Worm (Caenorhabditis elegans) whole organism, young adult: ENCODE data around the gene F17E9.4.

Source experiments
- C17E4.6 ChIP-seq: fragments of 200-800 bp; sonication (Bioruptor generic); IDR thresholded peaks from 2 replicates; pipeline ENCODE4 v1.3.6; 2022; ENCODE audit warnings: missing genetic modification reagents, missing genetic modification characterization, missing compliant biosample characterization
- D2030.7 ChIP-seq: fragments of 200-800 bp; sonication (Bioruptor generic); IDR thresholded peaks from 2 replicates; pipeline ENCODE4 v1.3.6; 2022; ENCODE audit warnings: missing genetic modification reagents, missing genetic modification characterization, missing compliant biosample characterization
- F33H1.4 ChIP-seq: fragments of 200-800 bp; sonication (Bioruptor generic); IDR thresholded peaks from 2 replicates; pipeline ENCODE4 v1.3.6; 2022; ENCODE audit warnings: missing genetic modification reagents, missing genetic modification characterization, missing compliant biosample characterization
- F55B11.4 ChIP-seq: sonication (generic microtip); optimal IDR thresholded peaks from 2 replicates; lab custom pipeline; 2016; ENCODE audit warnings: missing compliant biosample characterization, missing genetic modification characterization, borderline replicate concordance; ENCODE audit not compliant: insufficient read depth
- T07F8.4 ChIP-seq: sonication (generic microtip); optimal IDR thresholded peaks from 2 replicates; lab custom pipeline; 2016; ENCODE audit warnings: mild to moderate bottlenecking, missing genetic modification characterization, moderate library complexity, missing compliant biosample characterization
- T26A5.8 ChIP-seq: sonication (generic microtip); optimal IDR thresholded peaks from 2 replicates; lab custom pipeline; 2016; ENCODE audit warnings: missing genetic modification characterization, missing compliant biosample characterization
- Y56A3A.18 ChIP-seq: fragments of 200-800 bp; sonication (Bioruptor generic); IDR thresholded peaks from 2 replicates; pipeline ENCODE4 v1.3.6; 2022; ENCODE audit warnings: missing genetic modification reagents, missing genetic modification characterization, missing compliant biosample characterization
- Y67H2A.10 ChIP-seq: fragments of 200-800 bp; sonication (Bioruptor generic); conservative IDR thresholded peaks from 2 replicates; pipeline ENCODE4 v1.3.6; 2022; ENCODE audit warnings: missing genetic modification reagents, missing genetic modification characterization, missing compliant biosample characterization
- Y95B8A.8 ChIP-seq: fragments of 200-800 bp; sonication (Bioruptor generic); IDR thresholded peaks from 2 replicates; pipeline ENCODE4 v1.3.6; 2022; ENCODE audit warnings: missing genetic modification reagents, missing genetic modification characterization, missing compliant biosample characterization
- aptf-3 ChIP-seq: fragments of 200-800 bp; sonication (Bioruptor generic); IDR thresholded peaks from 2 replicates; pipeline ENCODE4 v1.3.6; 2022; ENCODE audit warnings: missing genetic modification characterization, missing compliant biosample characterization
- attf-6 ChIP-seq: fragments of 200-800 bp; sonication (Bioruptor generic); IDR thresholded peaks from 2 replicates; pipeline ENCODE4 v1.3.6; 2022; ENCODE audit warnings: missing genetic modification reagents, missing genetic modification characterization, missing compliant biosample characterization
- bed-1 ChIP-seq: fragments of 200-800 bp; sonication (Bioruptor generic); IDR thresholded peaks from 2 replicates; pipeline ENCODE4 v1.3.6; 2022; ENCODE audit warnings: missing genetic modification reagents, missing genetic modification characterization, missing compliant biosample characterization
- ccch-3 ChIP-seq: fragments of 200-800 bp; sonication (Bioruptor generic); optimal IDR thresholded peaks from 2 replicates; lab custom pipeline; 2018; ENCODE audit warnings: mild to moderate bottlenecking, missing genetic modification characterization, missing compliant biosample characterization
- ceh-58 ChIP-seq: fragments of 200-800 bp; sonication (Bioruptor generic); IDR thresholded peaks from 2 replicates; pipeline ENCODE4 v1.3.6; 2022; ENCODE audit warnings: missing genetic modification characterization, missing compliant biosample characterization
- ceh-79 ChIP-seq: sonication (generic microtip); optimal IDR thresholded peaks from 2 replicates; lab custom pipeline; 2017; ENCODE audit warnings: mild to moderate bottlenecking, missing genetic modification characterization, missing compliant biosample characterization
- ceh-91 ChIP-seq: fragments of 200-800 bp; sonication (Bioruptor generic); IDR thresholded peaks from 2 replicates; pipeline ENCODE4 v1.3.6; 2022; ENCODE audit warnings: missing genetic modification reagents, missing genetic modification characterization, missing compliant biosample characterization
- egl-18 ChIP-seq: fragments of 200-800 bp; sonication (Bioruptor generic); IDR thresholded peaks from 2 replicates; pipeline ENCODE4 v1.3.6; 2022; ENCODE audit warnings: missing genetic modification reagents, missing genetic modification characterization, missing compliant biosample characterization
- egl-44 ChIP-seq: fragments of 200-800 bp; sonication (Bioruptor generic); IDR thresholded peaks from 2 replicates; pipeline ENCODE4 v1.3.6; 2022; ENCODE audit warnings: missing genetic modification reagents, missing genetic modification characterization, missing compliant biosample characterization
- fkh-3 ChIP-seq: sonication (generic microtip); optimal IDR thresholded peaks from 2 replicates; lab custom pipeline; 2016; ENCODE audit warnings: mild to moderate bottlenecking, missing genetic modification characterization, missing compliant biosample characterization
- hlh-12 ChIP-seq: sonication (generic microtip); optimal IDR thresholded peaks from 2 replicates; lab custom pipeline; 2016; ENCODE audit warnings: missing genetic modification characterization, missing compliant biosample characterization
- hrde-1 ChIP-seq: sonication (generic microtip); optimal IDR thresholded peaks from 2 replicates; lab custom pipeline; 2016; ENCODE audit warnings: missing genetic modification characterization, mild to moderate bottlenecking, missing compliant biosample characterization, moderate library complexity, missing genotype, missing genetic modification reagents, borderline replicate concordance
- hsf-1 ChIP-seq: fragments of 200-800 bp; sonication (Bioruptor generic); IDR thresholded peaks from 2 replicates; pipeline ENCODE4 v1.3.6; 2022; ENCODE audit warnings: missing genetic modification reagents, missing genetic modification characterization, missing compliant biosample characterization
- lag-1 ChIP-seq: fragments of 200-800 bp; sonication (Bioruptor generic); IDR thresholded peaks from 2 replicates; pipeline ENCODE4 v1.3.6; 2022; ENCODE audit warnings: missing genetic modification reagents, missing genetic modification characterization, missing compliant biosample characterization
- let-607 ChIP-seq, 2 experiments: fragments of 200-800 bp in 1 of 2; sonication (Bioruptor generic) in 1 of 2; sonication (generic microtip) in 1 of 2; optimal IDR thresholded peaks; 2 replicates each; lab custom pipeline; 2016 to 2018; ENCODE audit warnings: mild to moderate bottlenecking in 2 of 2, missing compliant biosample characterization in 2 of 2, missing genetic modification characterization in 2 of 2, moderate library complexity in 2 of 2, missing genotype in 1 of 2
- lin-26 ChIP-seq: fragments of 200-800 bp; sonication (Bioruptor generic); IDR thresholded peaks from 2 replicates; pipeline ENCODE4 v1.3.6; 2022; ENCODE audit warnings: missing genetic modification reagents, missing genetic modification characterization, missing compliant biosample characterization
- lir-1 ChIP-seq: fragments of 200-800 bp; sonication (Bioruptor generic); conservative IDR thresholded peaks from 2 replicates; pipeline ENCODE4 v1.3.6; 2022; ENCODE audit warnings: missing genetic modification reagents, missing genetic modification characterization, missing compliant biosample characterization
- lsl-1 ChIP-seq: fragments of 200-800 bp; sonication (Bioruptor generic); optimal IDR thresholded peaks from 2 replicates; lab custom pipeline; 2018; ENCODE audit warnings: mild to moderate bottlenecking, missing genetic modification characterization, moderate library complexity, missing compliant biosample characterization
- lsy-27 ChIP-seq: sonication (generic microtip); optimal IDR thresholded peaks from 2 replicates; lab custom pipeline; 2017; ENCODE audit warnings: missing genetic modification characterization, mild to moderate bottlenecking, missing compliant biosample characterization, antibody characterized with exemption, missing genotype, borderline replicate concordance; ENCODE audit not compliant: insufficient read depth
- madf-10 ChIP-seq: sonication (generic microtip); optimal IDR thresholded peaks from 2 replicates; lab custom pipeline; 2016; ENCODE audit warnings: mild to moderate bottlenecking, missing genetic modification characterization, missing compliant biosample characterization
- madf-6 ChIP-seq: fragments of 200-800 bp; sonication (Bioruptor generic); IDR thresholded peaks from 2 replicates; pipeline ENCODE4 v1.3.6; 2022; ENCODE audit warnings: missing genetic modification reagents, missing genetic modification characterization, missing compliant biosample characterization
- madf-8 ChIP-seq: fragments of 200-800 bp; sonication (Bioruptor generic); conservative IDR thresholded peaks from 2 replicates; pipeline ENCODE4 v1.3.6; 2022; ENCODE audit warnings: missing genetic modification reagents, missing genetic modification characterization, missing compliant biosample characterization
- mel-28 ChIP-seq: sonication (generic microtip); optimal IDR thresholded peaks from 2 replicates; lab custom pipeline; 2016; ENCODE audit warnings: borderline replicate concordance, mild to moderate bottlenecking, missing genetic modification characterization, missing compliant biosample characterization
- nfya-1 ChIP-seq: sonication (generic microtip); optimal IDR thresholded peaks from 2 replicates; lab custom pipeline; 2017; ENCODE audit warnings: antibody characterized with exemption, missing compliant biosample characterization, missing genetic modification characterization, borderline replicate concordance; ENCODE audit not compliant: insufficient read depth
- nfyb-1 ChIP-seq: fragments of 200-800 bp; sonication (Bioruptor generic); IDR thresholded peaks from 2 replicates; pipeline ENCODE4 v1.3.6; 2022; ENCODE audit warnings: missing genetic modification reagents, missing genetic modification characterization, missing compliant biosample characterization
- pbrm-1 ChIP-seq: fragments of 200-800 bp; sonication (Bioruptor generic); IDR thresholded peaks from 2 replicates; pipeline ENCODE4 v1.3.6; 2022; ENCODE audit warnings: missing genetic modification reagents, missing genetic modification characterization, missing compliant biosample characterization
- rcor-1 ChIP-seq: fragments of 200-800 bp; sonication (Bioruptor generic); IDR thresholded peaks from 2 replicates; pipeline ENCODE4 v1.3.6; 2022; ENCODE audit warnings: missing genetic modification reagents, missing genetic modification characterization, missing compliant biosample characterization
- repo-1 ChIP-seq: sonication (generic microtip); optimal IDR thresholded peaks from 2 replicates; lab custom pipeline; 2017; ENCODE audit warnings: mild to moderate bottlenecking, missing genetic modification characterization, missing compliant biosample characterization
- rpc-1 ChIP-seq, 2 experiments: fragments of 150-350 bp in 1 of 2; sonication (generic microtip) in 1 of 2; optimal IDR thresholded peaks; 2 replicates each; lab custom pipeline; 2014 to 2018; ENCODE audit warnings: missing biosample characterization in 1 of 2, missing genetic modification characterization in 1 of 2, missing genetic modification reagents in 1 of 2, missing genotype in 1 of 2
- sdz-38 ChIP-seq: sonication (generic microtip); optimal IDR thresholded peaks from 2 replicates; lab custom pipeline; 2016; ENCODE audit warnings: missing genotype, missing genetic modification characterization, missing compliant biosample characterization
- sea-2 ChIP-seq: fragments of 200-800 bp; sonication (Bioruptor generic); IDR thresholded peaks from 2 replicates; pipeline ENCODE4 v1.3.6; 2022; ENCODE audit warnings: missing genetic modification characterization, missing compliant biosample characterization
- tbp1 ChIP-seq: fragments of 200-800 bp; sonication (Bioruptor generic); optimal IDR thresholded peaks from 2 replicates; lab custom pipeline; 2018; ENCODE audit warnings: mild to moderate bottlenecking, missing genetic modification characterization, missing compliant biosample characterization
- unc-130 ChIP-seq: sonication (generic microtip); optimal IDR thresholded peaks from 2 replicates; lab custom pipeline; 2016; ENCODE audit warnings: missing genetic modification reagents, missing genetic modification characterization, missing compliant biosample characterization
- unc-62 ChIP-seq: fragments of 150-350 bp; optimal IDR thresholded peaks from 2 replicates; lab custom pipeline; 2014; ENCODE audit warnings: missing biosample characterization, missing genetic modification reagents, missing genetic modification characterization
- zim-3 ChIP-seq: sonication (generic microtip); optimal IDR thresholded peaks from 2 replicates; lab custom pipeline; 2017; ENCODE audit warnings: mild to moderate bottlenecking, missing genetic modification characterization, moderate library complexity, missing compliant biosample characterization
- ztf-22 ChIP-seq: fragments of 200-800 bp; sonication (Bioruptor generic); optimal IDR thresholded peaks from 2 replicates; lab custom pipeline; 2018; ENCODE audit warnings: mild to moderate bottlenecking, missing genetic modification characterization, moderate library complexity, missing compliant biosample characterization
- ztf-25 ChIP-seq: fragments of 200-800 bp; sonication (Bioruptor generic); IDR thresholded peaks from 2 replicates; pipeline ENCODE4 v1.3.6; 2022; ENCODE audit warnings: missing genetic modification reagents, missing genetic modification characterization, missing compliant biosample characterization
- ztf-6 ChIP-seq: fragments of 200-800 bp; sonication (Bioruptor generic); IDR thresholded peaks from 2 replicates; pipeline ENCODE4 v1.3.6; 2022; ENCODE audit warnings: missing genetic modification reagents, missing genetic modification characterization, missing compliant biosample characterization

Gene F17E9.4

ce11 chrIV:8378280-8378679 lies 30.1 kb downstream of the F17E9.4 start (continued):
- TF ChIP-seq nfyb-1 (GFP tag; lab: Robert Waterston, UW) (no peak), ceh-91 (GFP tag; lab: Robert Waterston, UW) (no peak), rpc-1 (optimal IDR thresholded peaks at IDR 0.05; lab: Kevin White, UChicago) (no peak), rpc-1 (tag; optimal IDR thresholded peaks at IDR 0.05; lab: Kevin White, UChicago) (no peak), madf-8 (GFP tag; lab: Robert Waterston, UW) (no peak)

ce11 chrIV:8379278-8379677 lies 31.1 kb downstream of the F17E9.4 start, which contains the start of gene nap-1:
TSS of gene nap-1 (minus strand) at chrIV:8379319.
- TF ChIP-seq ceh-79 (tag; lab: Kevin White, UChicago) (no peak), hrde-1 (tag; lab: Kevin White, UChicago) (no peak), Y67H2A.10 (GFP tag; lab: Robert Waterston, UW) (no peak), pbrm-1 (GFP tag; lab: Robert Waterston, UW) (peak; percentile 27; the same call in 1 of the 2 replicates), nfya-1 (no peak), repo-1 (tag; lab: Kevin White, UChicago) (no peak), bed-1 (GFP tag; lab: Robert Waterston, UW) (no peak), hsf-1 (GFP tag; lab: Robert Waterston, UW) (no peak), F33H1.4 (peak; percentile 92), ztf-22 (GFP tag; lab: Kevin White, UChicago) (no peak), C17E4.6 (GFP tag; lab: Robert Waterston, UW) (no peak), sea-2 (no peak), Y56A3A.18 (GFP tag; lab: Robert Waterston, UW) (no peak), madf-6 (GFP tag; lab: Robert Waterston, UW) (peak; percentile 50; the same call in 1 of the 2 replicates), lsl-1 (peak; percentile 28), unc-62 (no peak), lag-1 (GFP tag; lab: Robert Waterston, UW) (no peak), ccch-3 (GFP tag; lab: Kevin White, UChicago) (no peak), lin-26 (GFP tag; lab: Robert Waterston, UW) (no peak), aptf-3 (GFP tag; lab: Robert Waterston, UW) (no peak), egl-18 (GFP tag; lab: Robert Waterston, UW) (no peak), tbp1 (GFP tag; lab: Kevin White, UChicago) (peak; percentile 55), fkh-3 (no peak), ceh-91 (GFP tag; lab: Robert Waterston, UW) (no peak), let-607 (tag; optimal IDR thresholded peaks at IDR 0.05; lab: Kevin White, UChicago) (no peak), lir-1 (GFP tag; lab: Robert Waterston, UW) (no peak), madf-10 (tag; lab: Kevin White, UChicago) (no peak), lsy-27 (no peak), ceh-58 (no peak), rcor-1 (peak; percentile 51; the same call in 1 of the 2 replicates), zim-3 (tag; lab: Kevin White, UChicago) (no peak), F55B11.4 (no peak), ztf-25 (GFP tag; lab: Robert Waterston, UW) (no peak), sdz-38 (tag; lab: Kevin White, UChicago) (no peak), mel-28 (no peak), hlh-12 (tag; lab: Kevin White, UChicago) (no peak), ztf-6 (GFP tag; lab: Robert Waterston, UW) (no peak), nfyb-1 (GFP tag; lab: Robert Waterston, UW) (0 out of 2 replicates have a peak, but pooled peaks have one; percentile 49), egl-44 (no peak), T26A5.8 (tag; lab: Kevin White, UChicago) (no peak), attf-6 (GFP tag; lab: Robert Waterston, UW) (no peak), D2030.7 (no peak), Y95B8A.8 (GFP tag; lab: Robert Waterston, UW) (no peak), unc-130 (GFP tag; lab: Kevin White, UChicago) (no peak), T07F8.4 (tag; lab: Kevin White, UChicago) (no peak)
